Fruit fly (Drosophila melanogaster): ENCODE data around the gene CG15211.

The CG15211 gene

dm6 chrX:10771856-10772592, at the start of gene CG15211 (continued):
- no peak for TF ChIP-seq Myb (GFP tag; optimal IDR thresholded peaks at IDR 0.05)
- no peak for TF ChIP-seq Sry-β (GFP tag; optimal IDR thresholded peaks at IDR 0.05)
- TF ChIP-seq bigmax (GFP tag; optimal IDR thresholded peaks at IDR 0.05), result no peak
- peak; percentile 51 for TF ChIP-seq HHEX (GFP tag; optimal IDR thresholded peaks at IDR 0.05)
- peak; percentile 81 for TF ChIP-seq CG8388 (GFP tag; optimal IDR thresholded peaks at IDR 0.05)
- TF ChIP-seq CG30431 (GFP tag; optimal IDR thresholded peaks at IDR 0.05), result peak; percentile 46
- TF ChIP-seq tio (GFP tag; optimal IDR thresholded peaks at IDR 0.05), result peak; percentile 70
- no peak for TF ChIP-seq BEAF-32 (GFP tag; optimal IDR thresholded peaks at IDR 0.05)
- TF ChIP-seq bsh (GFP tag; optimal IDR thresholded peaks at IDR 0.05), result peak; percentile 81 to 91
- no peak for TF ChIP-seq CG9876 (GFP tag; optimal IDR thresholded peaks at IDR 0.05)
- TF ChIP-seq inv (GFP tag; IDR thresholded peaks at IDR 0.05; ENCODE audit: partially characterized antibody), result 0 out of 2 replicates have a peak, but pooled peaks have one; percentile 27
- TF ChIP-seq CG12236 (GFP tag; optimal IDR thresholded peaks at IDR 0.05), result no peak
- 0 out of 2 replicates have a peak, but pooled peaks have one; percentile 26 for TF ChIP-seq wdn (GFP tag; IDR thresholded peaks at IDR 0.05)
- peak in 1 of 2 experiments; percentile 59 for TF ChIP-seq dpn (GFP tag; optimal IDR thresholded peaks at IDR 0.05)
- TF ChIP-seq CG6683 (GFP tag; optimal IDR thresholded peaks at IDR 0.05), result peak; percentile 52
- TF ChIP-seq lola (GFP tag; optimal IDR thresholded peaks at IDR 0.05), result peak in 1 of 3 experiments; percentile 85
- TF ChIP-seq HLHmδ (GFP tag; optimal IDR thresholded peaks at IDR 0.05), result peak; percentile 9
- TF ChIP-seq Nf-YC (tag; optimal IDR thresholded peaks at IDR 0.05), result peak; percentile 72
- peak; percentile 47 for TF ChIP-seq CG30020 (tag; optimal IDR thresholded peaks at IDR 0.05)
- peak; percentile 74 for TF ChIP-seq Ptx1 (GFP tag; IDR thresholded peaks at IDR 0.05)
- peak; percentile 21; the same call in 2 of the 3 replicates for TF ChIP-seq Aef1 (GFP tag; IDR thresholded peaks at IDR 0.05)
- peak; percentile 34; the same call in 1 of the 2 replicates for TF ChIP-seq al (GFP tag; IDR thresholded peaks at IDR 0.05)
- TF ChIP-seq CG2129 (GFP tag; IDR thresholded peaks at IDR 0.05; ENCODE audit: partially characterized antibody), result no peak
- peak; percentile 57 for TF ChIP-seq lilli (GFP tag; optimal IDR thresholded peaks at IDR 0.05)
- TF ChIP-seq peb (GFP tag; IDR thresholded peaks at IDR 0.05), result peak; percentile 49
- TF ChIP-seq B-H2 (GFP tag; optimal IDR thresholded peaks at IDR 0.05), result no peak
- TF ChIP-seq CG1602 (GFP tag; optimal IDR thresholded peaks at IDR 0.05), result peak; percentile 54
- no peak for TF ChIP-seq CG7745 (tag; optimal IDR thresholded peaks at IDR 0.05)
- TF ChIP-seq Dfd (GFP tag; optimal IDR thresholded peaks at IDR 0.05), result no peak
- peak; percentile 88 for TF ChIP-seq CG10979 (tag; optimal IDR thresholded peaks at IDR 0.05)
- peak; percentile 40 for TF ChIP-seq CG12104 (GFP tag; optimal IDR thresholded peaks at IDR 0.05)
- TF ChIP-seq CG15073 (GFP tag; optimal IDR thresholded peaks at IDR 0.05), result peak; percentile 35
- TF ChIP-seq eyg (GFP tag; optimal IDR thresholded peaks at IDR 0.05), result no peak
- TF ChIP-seq CG32772 (GFP tag; IDR thresholded peaks at IDR 0.05), result peak; percentile 70
- peak; percentile 73 for TF ChIP-seq Med (GFP tag)
- peak; percentile 65 for TF ChIP-seq Chrac-16 (GFP tag; optimal IDR thresholded peaks at IDR 0.05)
- no peak for TF ChIP-seq CG4854 (GFP tag; optimal IDR thresholded peaks at IDR 0.05)
- peak; percentile 44; the same call in 1 of the 2 replicates for TF ChIP-seq ranshi (GFP tag; IDR thresholded peaks at IDR 0.05)
- TF ChIP-seq Mes4 (GFP tag; optimal IDR thresholded peaks at IDR 0.05), result no peak
- peak; percentile 77 for TF ChIP-seq CG10209 (GFP tag; optimal IDR thresholded peaks at IDR 0.05)
- TF ChIP-seq MESR4 (GFP tag; optimal IDR thresholded peaks at IDR 0.05), result no peak
- TF ChIP-seq CG3847 (GFP tag; IDR thresholded peaks at IDR 0.05), result peak; percentile 28; the same call in 1 of the 2 replicates
- no peak for TF ChIP-seq CrebB (tag; optimal IDR thresholded peaks at IDR 0.05)
- TF ChIP-seq Scr (GFP tag; IDR thresholded peaks at IDR 0.05; ENCODE audit: partially characterized antibody), result no peak
- TF ChIP-seq stwl (tag; optimal IDR thresholded peaks at IDR 0.05), result no peak
- no peak for TF ChIP-seq Nf-YA (GFP tag; IDR thresholded peaks at IDR 0.05)
- TF ChIP-seq fd102C (GFP tag; optimal IDR thresholded peaks at IDR 0.05), result no peak
- TF ChIP-seq NC2β (GFP tag; optimal IDR thresholded peaks at IDR 0.05), result no peak
